Worm (Caenorhabditis elegans) whole organism, L4/young adult: ENCODE data around the gene R07B1.13.

Experiments
- W03F9.2 ChIP-seq: fragments of 150-350 bp; optimal IDR thresholded peaks from 2 replicates; lab custom pipeline; 2014; ENCODE audit warnings: missing biosample characterization, missing genetic modification characterization
- him-1 ChIP-seq: sonication (generic microtip); optimal IDR thresholded peaks from 2 replicates; lab custom pipeline; 2016; ENCODE audit warnings: missing genotype, missing genetic modification reagents, missing genetic modification characterization, missing compliant biosample characterization

- TF ChIP-seq him-1 (tag; lab: Kevin White, UChicago) (no peak), W03F9.2 (no peak)
Measured at ce11 chrX:9831215-9831614, 38.4 kb upstream of the R07B1.13 start, which contains the start of gene rrc-1.
